Fruit fly (Drosophila melanogaster) whole organism, embryonic: ENCODE measurements around the gene CG7970.

Experiments
- Asciz ChIP-seq: fragments of 200-800 bp; sonication (Bioruptor generic); optimal IDR thresholded peaks from 2 replicates; lab custom pipeline; 2017; ENCODE audit warnings: missing biosample characterization, mild to moderate bottlenecking, missing genetic modification characterization, missing genetic modification reagents
- Atf6 ChIP-seq: fragments of 200-800 bp; sonication (Bioruptor generic); IDR thresholded peaks from 2 replicates; pipeline ENCODE4 v1.3.6; 2022; ENCODE audit warnings: missing biosample characterization, missing genetic modification characterization
- BtbVII ChIP-seq: fragments of 200-800 bp; sonication (Bioruptor generic); optimal IDR thresholded peaks from 3 replicates; lab custom pipeline; 2017; ENCODE audit warnings: missing biosample characterization, mild to moderate bottlenecking, missing genetic modification characterization
- CG10147 ChIP-seq: fragments of 200-800 bp; sonication (Bioruptor generic); optimal IDR thresholded peaks from 2 replicates; lab custom pipeline; 2019; ENCODE audit warnings: missing biosample characterization, mild to moderate bottlenecking, missing genetic modification characterization, moderate library complexity
- CG10366 ChIP-seq: fragments of 200-800 bp; sonication (Bioruptor generic); IDR thresholded peaks from 2 replicates; pipeline ENCODE4 v1.3.6; 2022; ENCODE audit warnings: missing biosample characterization, missing genetic modification characterization
- CG11504 ChIP-seq: fragments of 200-800 bp; sonication (Bioruptor generic); optimal IDR thresholded peaks from 3 replicates; lab custom pipeline; 2019; ENCODE audit warnings: missing biosample characterization, mild to moderate bottlenecking, missing genetic modification characterization, moderate library complexity
- CG11695 ChIP-seq: fragments of 200-800 bp; sonication (Bioruptor generic); IDR thresholded peaks from 3 replicates; pipeline ENCODE4 v1.3.6; 2022; ENCODE audit warnings: missing biosample characterization, missing genetic modification characterization
- CG15479 ChIP-seq: fragments of 200-800 bp; sonication (Bioruptor generic); optimal IDR thresholded peaks from 3 replicates; lab custom pipeline; 2019; ENCODE audit warnings: missing biosample characterization, mild to moderate bottlenecking, missing genetic modification characterization, moderate library complexity
- CG17912 ChIP-seq: fragments of 200-800 bp; sonication (Bioruptor generic); optimal IDR thresholded peaks from 2 replicates; lab custom pipeline; 2018; ENCODE audit warnings: missing biosample characterization, mild to moderate bottlenecking, missing genetic modification characterization
- CG30431 ChIP-seq: fragments of 200-800 bp; sonication (Bioruptor generic); optimal IDR thresholded peaks from 2 replicates; lab custom pipeline; 2017; ENCODE audit warnings: missing biosample characterization, missing genetic modification characterization
- CG32772 ChIP-seq: fragments of 200-800 bp; sonication (Bioruptor generic); IDR thresholded peaks from 2 replicates; pipeline ENCODE4 v1.3.6; 2022; ENCODE audit warnings: missing biosample characterization, missing genetic modification characterization
- CG3407 ChIP-seq: fragments of 200-800 bp; sonication (Bioruptor generic); optimal IDR thresholded peaks from 2 replicates; lab custom pipeline; 2018; ENCODE audit warnings: missing biosample characterization, mild to moderate bottlenecking, missing genetic modification characterization
- CG34422 ChIP-seq: fragments of 200-800 bp; sonication (Bioruptor generic); IDR thresholded peaks from 3 replicates; pipeline ENCODE4 v1.3.6; 2022; ENCODE audit warnings: missing biosample characterization, missing genetic modification characterization
- CG3838 ChIP-seq: fragments of 200-800 bp; sonication (Bioruptor generic); optimal IDR thresholded peaks from 3 replicates; lab custom pipeline; 2016; ENCODE audit warnings: missing biosample characterization, missing genetic modification characterization
- CG3847 ChIP-seq: fragments of 200-800 bp; sonication (Bioruptor generic); IDR thresholded peaks from 2 replicates; pipeline ENCODE4 v1.3.6; 2022; ENCODE audit warnings: missing biosample characterization, missing genetic modification characterization
- CG4360 ChIP-seq: fragments of 200-800 bp; sonication (Bioruptor generic); IDR thresholded peaks from 2 replicates; pipeline ENCODE4 v1.3.6; 2022; ENCODE audit warnings: missing biosample characterization, missing genetic modification characterization
- CG6175 ChIP-seq: fragments of 200-800 bp; sonication (Bioruptor generic); IDR thresholded peaks from 3 replicates; pipeline ENCODE4 v1.3.6; 2022; ENCODE audit warnings: missing biosample characterization, missing genetic modification characterization
- CG6689 ChIP-seq: fragments of 200-800 bp; sonication (Bioruptor generic); IDR thresholded peaks from 2 replicates; pipeline ENCODE4 v1.3.6; 2022; ENCODE audit warnings: missing biosample characterization, missing genetic modification characterization
- CG7271 ChIP-seq: fragments of 200-800 bp; sonication (Bioruptor generic); optimal IDR thresholded peaks from 2 replicates; lab custom pipeline; 2018; ENCODE audit warnings: missing biosample characterization, mild to moderate bottlenecking, missing genetic modification characterization, moderate library complexity
- CG9437 ChIP-seq: fragments of 200-800 bp; sonication (Bioruptor generic); optimal IDR thresholded peaks from 2 replicates; lab custom pipeline; 2018; ENCODE audit warnings: missing biosample characterization, mild to moderate bottlenecking, missing genetic modification characterization
- CoRest ChIP-seq: fragments of 200-800 bp; sonication (Bioruptor generic); optimal IDR thresholded peaks from 3 replicates; lab custom pipeline; 2018; ENCODE audit warnings: missing biosample characterization, mild to moderate bottlenecking, missing genetic modification characterization, moderate library complexity
- Deaf1 ChIP-seq: fragments of 200-800 bp; optimal IDR thresholded peaks from 3 replicates; lab custom pipeline; 2019; ENCODE audit warnings: missing biosample characterization, mild to moderate bottlenecking, missing genetic modification characterization, moderate library complexity
- Dip2 ChIP-seq: fragments of 200-800 bp; sonication (Bioruptor generic); IDR thresholded peaks from 2 replicates; pipeline ENCODE4 v1.3.6; 2022; ENCODE audit warnings: missing biosample characterization, missing genetic modification characterization
- E2f2 ChIP-seq: fragments of 200-800 bp; sonication (Bioruptor generic); IDR thresholded peaks from 2 replicates; pipeline ENCODE4 v1.3.6; 2022; ENCODE audit warnings: missing biosample characterization, missing genetic modification characterization
- Ets65A ChIP-seq: fragments of 200-800 bp; sonication (Bioruptor generic); peaks from one replicate; lab custom pipeline; 2016; ENCODE audit warnings: missing biosample characterization, missing genetic modification characterization
- GATAe ChIP-seq: fragments of 200-800 bp; sonication (Bioruptor generic); conservative IDR thresholded peaks from 2 replicates; pipeline ENCODE4 v1.3.6; 2022; ENCODE audit warnings: missing biosample characterization, missing genetic modification characterization
- HmgZ ChIP-seq: fragments of 200-800 bp; sonication (Bioruptor generic); optimal IDR thresholded peaks from 2 replicates; lab custom pipeline; 2018; ENCODE audit warnings: missing biosample characterization, mild to moderate bottlenecking, missing genetic modification characterization
- Max ChIP-seq: fragments of 200-800 bp; sonication (Bioruptor generic); optimal IDR thresholded peaks from 2 replicates; lab custom pipeline; 2016; ENCODE audit warnings: missing biosample characterization, mild to moderate bottlenecking, missing genetic modification characterization
- Mrtf ChIP-seq: fragments of 200-800 bp; sonication (Bioruptor generic); IDR thresholded peaks from 3 replicates; pipeline ENCODE4 v1.3.6; 2022; ENCODE audit warnings: missing biosample characterization, missing genetic modification characterization
- Nf-YB ChIP-seq: fragments of 200-800 bp; sonication (Bioruptor generic); optimal IDR thresholded peaks from 3 replicates; lab custom pipeline; 2019; ENCODE audit warnings: missing biosample characterization, mild to moderate bottlenecking, missing genetic modification characterization, moderate library complexity
- NfI ChIP-seq: fragments of 200-800 bp; sonication (Bioruptor generic); optimal IDR thresholded peaks from 3 replicates; lab custom pipeline; 2018; ENCODE audit warnings: missing biosample characterization, mild to moderate bottlenecking, missing genetic modification characterization, moderate library complexity
- Ravus ChIP-seq: fragments of 200-800 bp; sonication (Bioruptor generic); IDR thresholded peaks from 2 replicates; pipeline ENCODE4 v1.3.6; 2022; ENCODE audit warnings: missing biosample characterization, missing genetic modification characterization
- Six4 ChIP-seq: fragments of 200-800 bp; sonication (Bioruptor generic); optimal IDR thresholded peaks from 2 replicates; lab custom pipeline; 2016; ENCODE audit warnings: missing biosample characterization, missing genetic modification characterization
- Sox102F ChIP-seq: fragments of 200-800 bp; sonication (Bioruptor generic); optimal IDR thresholded peaks from 2 replicates; lab custom pipeline; 2018; ENCODE audit warnings: missing biosample characterization, mild to moderate bottlenecking, missing genetic modification characterization, moderate library complexity
- Xrp1 ChIP-seq: fragments of 200-800 bp; sonication (Bioruptor generic); IDR thresholded peaks from 2 replicates; pipeline ENCODE4 v1.3.6; 2022; ENCODE audit warnings: missing biosample characterization, missing genetic modification characterization
- al ChIP-seq: fragments of 200-800 bp; sonication (Bioruptor generic); IDR thresholded peaks from 2 replicates; pipeline ENCODE4 v1.3.6; 2022; ENCODE audit warnings: missing biosample characterization, missing genetic modification characterization
- crc ChIP-seq: fragments of 200-800 bp; sonication (Bioruptor generic); optimal IDR thresholded peaks from 2 replicates; lab custom pipeline; 2016; ENCODE audit warnings: missing biosample characterization, missing genetic modification characterization
- crol ChIP-seq: fragments of 200-800 bp; sonication (Bioruptor generic); IDR thresholded peaks from 2 replicates; pipeline ENCODE4 v1.3.6; 2022; ENCODE audit warnings: missing biosample characterization, missing genetic modification characterization
- fu2 ChIP-seq: fragments of 200-800 bp; sonication (Bioruptor generic); optimal IDR thresholded peaks from 2 replicates; lab custom pipeline; 2016; ENCODE audit warnings: missing biosample characterization, missing genetic modification characterization
- gfzf ChIP-seq: fragments of 200-800 bp; sonication (Bioruptor generic); optimal IDR thresholded peaks from 2 replicates; lab custom pipeline; 2016; ENCODE audit warnings: missing biosample characterization, mild to moderate bottlenecking, missing genetic modification characterization, moderate library complexity
- hth ChIP-seq: fragments of >200 bp; optimal IDR thresholded peaks from 2 replicates; lab custom pipeline; 2017; ENCODE audit warnings: inconsistent platforms
- ind ChIP-seq: fragments of 200-800 bp; sonication (Bioruptor generic); optimal IDR thresholded peaks from 3 replicates; lab custom pipeline; 2016; ENCODE audit warnings: missing biosample characterization, missing genetic modification characterization
- klu ChIP-seq: fragments of 200-800 bp; sonication (Bioruptor generic); IDR thresholded peaks from 2 replicates; pipeline ENCODE4 v1.3.6; 2022; ENCODE audit warnings: missing biosample characterization, missing genetic modification characterization
- oc ChIP-seq: fragments of 200-800 bp; sonication (Bioruptor generic); optimal IDR thresholded peaks from 2 replicates; lab custom pipeline; 2018; ENCODE audit warnings: missing biosample characterization, mild to moderate bottlenecking, missing genetic modification characterization, moderate library complexity
- pita ChIP-seq: fragments of 200-800 bp; sonication (Bioruptor generic); optimal IDR thresholded peaks from 2 replicates; lab custom pipeline; 2017; ENCODE audit warnings: missing biosample characterization, mild to moderate bottlenecking, missing genetic modification characterization
- pros ChIP-seq: fragments of 200-800 bp; sonication (Bioruptor generic); optimal IDR thresholded peaks from 3 replicates; lab custom pipeline; 2019; ENCODE audit warnings: missing biosample characterization, mild to moderate bottlenecking, missing genetic modification characterization, moderate library complexity
- run ChIP-seq: fragments of 200-800 bp; sonication (Bioruptor generic); optimal IDR thresholded peaks from 3 replicates; lab custom pipeline; 2018; ENCODE audit warnings: missing biosample characterization, mild to moderate bottlenecking, missing genetic modification characterization
- salm ChIP-seq: fragments of 200-800 bp; sonication (Bioruptor generic); optimal IDR thresholded peaks from 2 replicates; lab custom pipeline; 2018; ENCODE audit warnings: missing biosample characterization, mild to moderate bottlenecking, missing genetic modification characterization
- so ChIP-seq: fragments of 200-800 bp; sonication (Bioruptor generic); IDR thresholded peaks from 3 replicates; pipeline ENCODE4 v1.3.6; 2022; ENCODE audit warnings: missing biosample characterization, missing genetic modification characterization
- sqz ChIP-seq: fragments of 200-800 bp; sonication (Bioruptor generic); optimal IDR thresholded peaks from 3 replicates; lab custom pipeline; 2018; ENCODE audit warnings: missing biosample characterization, mild to moderate bottlenecking, missing genetic modification characterization
- tio ChIP-seq: fragments of 200-800 bp; sonication (Bioruptor generic); optimal IDR thresholded peaks from 2 replicates; lab custom pipeline; 2017; ENCODE audit warnings: missing biosample characterization, missing genetic modification characterization, inconsistent platforms
- tx ChIP-seq: fragments of 200-800 bp; sonication (Bioruptor generic); optimal IDR thresholded peaks from 2 replicates; lab custom pipeline; 2016; ENCODE audit warnings: missing biosample characterization, missing genetic modification characterization
- wdn ChIP-seq: fragments of 200-800 bp; sonication (Bioruptor generic); IDR thresholded peaks from 2 replicates; pipeline ENCODE4 v1.3.6; 2022; ENCODE audit warnings: missing biosample characterization, missing genetic modification characterization

Gene CG7970

dm6 chr3L:1668504-1668903, 16.0 kb downstream of the CG7970 start, which contains the start of gene RpL23A (continued):
- TF ChIP-seq Mrtf (GFP tag; lab: Robert Waterston, UW) = peak; percentile 90
- TF ChIP-seq crol (GFP tag; lab: Robert Waterston, UW) = peak; percentile 58
- TF ChIP-seq CG3847 (GFP tag; lab: Robert Waterston, UW) = peak; percentile 99
- peak; percentile 89 for TF ChIP-seq CG10147 (GFP tag; lab: Kevin White, UChicago)
- TF ChIP-seq Ets65A (GFP tag; lab: Kevin White, UChicago) = peak; percentile 100
- peak; percentile 90 for TF ChIP-seq E2f2
- peak; percentile 91 for TF ChIP-seq al (GFP tag; lab: Robert Waterston, UW)
- TF ChIP-seq so (GFP tag; lab: Robert Waterston, UW) = peak; percentile 92
- peak; percentile 79 for TF ChIP-seq Nf-YB (GFP tag; lab: Kevin White, UChicago)
- peak; percentile 42 for TF ChIP-seq CG15479 (GFP tag; lab: Kevin White, UChicago)
- TF ChIP-seq klu (GFP tag; lab: Robert Waterston, UW) = peak; percentile 88
- TF ChIP-seq HmgZ = peak; percentile 98
- peak; percentile 97 for TF ChIP-seq NfI (GFP tag; lab: Kevin White, UChicago)
- TF ChIP-seq oc = peak; percentile 88
- TF ChIP-seq CG7271 (tag; lab: Kevin White, UChicago) = peak; percentile 95
- peak; percentile 92 for TF ChIP-seq CoRest (tag; lab: Kevin White, UChicago)
- TF ChIP-seq tio = no peak
- peak; percentile 95 for TF ChIP-seq Max
- TF ChIP-seq sqz (GFP tag; lab: Kevin White, UChicago) = no peak
- peak; percentile 93 for TF ChIP-seq CG34422
- TF ChIP-seq Ravus (GFP tag; lab: Robert Waterston, UW) = peak; percentile 62
- peak; percentile 92 for TF ChIP-seq BtbVII (GFP tag; lab: Kevin White, UChicago)
- no peak for TF ChIP-seq Sox102F (GFP tag; lab: Kevin White, UChicago)
- no peak for TF ChIP-seq pita (GFP tag; lab: Kevin White, UChicago)
- peak; percentile 92 for TF ChIP-seq Atf6
- TF ChIP-seq tx (GFP tag; lab: Kevin White, UChicago) = peak; percentile 92
- TF ChIP-seq hth (lab: Kevin White, UChicago) = no peak
- TF ChIP-seq CG3838 (GFP tag; lab: Kevin White, UChicago) = peak; percentile 84
- TF ChIP-seq fu2 (GFP tag; lab: Kevin White, UChicago) = peak; percentile 96
- peak; percentile 48 for TF ChIP-seq CG4360 (GFP tag; lab: Robert Waterston, UW)
- TF ChIP-seq Xrp1 (GFP tag; lab: Robert Waterston, UW) = peak; percentile 78
- TF ChIP-seq CG30431 = peak; percentile 95
- TF ChIP-seq Six4 = peak; percentile 90
- no peak for TF ChIP-seq Dip2 (GFP tag; lab: Robert Waterston, UW)
- TF ChIP-seq wdn = peak; percentile 92
- peak; percentile 96 for TF ChIP-seq CG17912
- peak; percentile 89 for TF ChIP-seq CG11504 (tag; lab: Kevin White, UChicago)
- no peak for TF ChIP-seq Asciz (GFP tag; lab: Kevin White, UChicago)
- TF ChIP-seq crc = peak; percentile 95
- TF ChIP-seq GATAe (GFP tag; lab: Robert Waterston, UW) = peak; percentile 75
- peak; percentile 58 for TF ChIP-seq gfzf (GFP tag; lab: Kevin White, UChicago)
- TF ChIP-seq CG10366 (GFP tag; lab: Robert Waterston, UW) = peak; percentile 93
- peak; percentile 61 for TF ChIP-seq Deaf1 (tag; lab: Kevin White, UChicago)
- TF ChIP-seq run (tag; lab: Kevin White, UChicago) = peak; percentile 70
- TF ChIP-seq salm (tag; lab: Kevin White, UChicago) = peak; percentile 86
- peak; percentile 85 for TF ChIP-seq CG6689 (GFP tag; lab: Robert Waterston, UW)
- TF ChIP-seq CG6175 = peak; percentile 90
- peak; percentile 92 for TF ChIP-seq ind (GFP tag; lab: Kevin White, UChicago)
- TF ChIP-seq CG9437 (GFP tag; lab: Kevin White, UChicago) = peak; percentile 80
- peak; percentile 91 for TF ChIP-seq CG32772 (GFP tag; lab: Robert Waterston, UW)
- TF ChIP-seq pros = peak; percentile 23
- TF ChIP-seq CG3407 = peak; percentile 93
- peak; percentile 88 for TF ChIP-seq CG11695
